Fruit fly (Drosophila melanogaster) whole organism, embryonic: ENCODE results near the gene CG15337.

Experiments
- Adf1 ChIP-seq: fragments of 200-800 bp; sonication (Bioruptor generic); IDR thresholded peaks from 2 replicates; pipeline ENCODE4 v1.3.6; 2022; ENCODE audit warnings: missing biosample characterization, missing genetic modification characterization
- Aef1 ChIP-seq: fragments of 200-800 bp; sonication (Bioruptor generic); IDR thresholded peaks from 3 replicates; pipeline ENCODE4 v1.3.6; 2022; ENCODE audit warnings: missing biosample characterization, missing genetic modification characterization
- Antp ChIP-seq: fragments of 200-800 bp; sonication (Bioruptor generic); optimal IDR thresholded peaks from 3 replicates; lab custom pipeline; 2016; ENCODE audit warnings: missing biosample characterization, missing genetic modification characterization
- Atf6 ChIP-seq: fragments of 200-800 bp; sonication (Bioruptor generic); IDR thresholded peaks from 2 replicates; pipeline ENCODE4 v1.3.6; 2022; ENCODE audit warnings: missing biosample characterization, missing genetic modification characterization
- Bdp1 ChIP-seq: fragments of 200-800 bp; sonication (Bioruptor generic); optimal IDR thresholded peaks from 3 replicates; lab custom pipeline; 2016; ENCODE audit warnings: missing biosample characterization, missing genetic modification characterization
- CG11093 ChIP-seq: fragments of 200-800 bp; sonication (Bioruptor generic); IDR thresholded peaks from 3 replicates; pipeline ENCODE4 v1.3.6; 2022; ENCODE audit warnings: missing biosample characterization, missing genetic modification characterization
- CG11247 ChIP-seq: fragments of 200-800 bp; sonication (Bioruptor generic); IDR thresholded peaks from 2 replicates; pipeline ENCODE4 v1.3.6; 2022; ENCODE audit warnings: missing biosample characterization, missing genetic modification characterization
- CG11456 ChIP-seq: fragments of 200-800 bp; sonication (Bioruptor generic); IDR thresholded peaks from 3 replicates; pipeline ENCODE4 v1.3.6; 2022; ENCODE audit warnings: missing biosample characterization, missing genetic modification characterization
- CG11504 ChIP-seq: fragments of 200-800 bp; sonication (Bioruptor generic); optimal IDR thresholded peaks from 3 replicates; lab custom pipeline; 2019; ENCODE audit warnings: missing biosample characterization, mild to moderate bottlenecking, missing genetic modification characterization, moderate library complexity
- CG13624 ChIP-seq: fragments of 200-800 bp; sonication (Bioruptor generic); optimal IDR thresholded peaks from 2 replicates; lab custom pipeline; 2016; ENCODE audit warnings: missing biosample characterization, missing genetic modification characterization
- CG3163 ChIP-seq: fragments of 200-800 bp; sonication (Bioruptor generic); optimal IDR thresholded peaks from 3 replicates; lab custom pipeline; 2016; ENCODE audit warnings: missing biosample characterization, missing genetic modification characterization
- CG32532 ChIP-seq: fragments of 200-800 bp; sonication (Bioruptor generic); IDR thresholded peaks from 2 replicates; pipeline ENCODE4 v1.3.6; 2022; ENCODE audit warnings: missing biosample characterization, missing genetic modification characterization
- CG34422 ChIP-seq: fragments of 200-800 bp; sonication (Bioruptor generic); IDR thresholded peaks from 3 replicates; pipeline ENCODE4 v1.3.6; 2022; ENCODE audit warnings: missing biosample characterization, missing genetic modification characterization
- CG43689 ChIP-seq: fragments of 200-800 bp; sonication (Bioruptor generic); IDR thresholded peaks from 2 replicates; pipeline ENCODE4 v1.3.6; 2022; ENCODE audit warnings: missing biosample characterization, missing genetic modification characterization
- CG6175 ChIP-seq: fragments of 200-800 bp; sonication (Bioruptor generic); IDR thresholded peaks from 3 replicates; pipeline ENCODE4 v1.3.6; 2022; ENCODE audit warnings: missing biosample characterization, missing genetic modification characterization
- CG6272 ChIP-seq: fragments of 200-800 bp; sonication (Bioruptor generic); IDR thresholded peaks from 2 replicates; pipeline ENCODE4 v1.3.6; 2022; ENCODE audit warnings: missing biosample characterization, missing genetic modification characterization
- CG8765 ChIP-seq: fragments of 200-800 bp; sonication (Bioruptor generic); IDR thresholded peaks from 2 replicates; pipeline ENCODE4 v1.3.6; 2022; ENCODE audit warnings: missing biosample characterization, missing genetic modification characterization
- CG9876 ChIP-seq: fragments of 200-800 bp; sonication (Bioruptor generic); optimal IDR thresholded peaks from 2 replicates; lab custom pipeline; 2016; ENCODE audit warnings: missing biosample characterization, missing genetic modification characterization
- Dbx ChIP-seq: fragments of 200-800 bp; sonication (Bioruptor generic); IDR thresholded peaks from 3 replicates; pipeline ENCODE4 v1.3.6; 2022; ENCODE audit warnings: missing biosample characterization, missing genetic modification characterization
- Deaf1 ChIP-seq: fragments of 200-800 bp; optimal IDR thresholded peaks from 3 replicates; lab custom pipeline; 2019; ENCODE audit warnings: missing biosample characterization, mild to moderate bottlenecking, missing genetic modification characterization, moderate library complexity
- Eip74EF ChIP-seq, 2 experiments: fragments of 200-800 bp in 1 of 2; fragments of >200 bp in 1 of 2; sonication (Bioruptor generic) in 1 of 2; optimal IDR thresholded peaks; 2 replicates each; lab custom pipeline; 2017 to 2019; ENCODE audit warnings: missing biosample characterization in 2 of 2, missing genetic modification characterization in 2 of 2, mild to moderate bottlenecking in 1 of 2, moderate library complexity in 1 of 2
- Fer1 ChIP-seq: fragments of 200-800 bp; sonication (Bioruptor generic); optimal IDR thresholded peaks from 2 replicates; lab custom pipeline; 2017; ENCODE audit warnings: missing biosample characterization, mild to moderate bottlenecking, missing genetic modification characterization
- Fer3 ChIP-seq: fragments of 200-800 bp; sonication (Bioruptor generic); optimal IDR thresholded peaks from 2 replicates; lab custom pipeline; 2018; ENCODE audit warnings: missing biosample characterization, mild to moderate bottlenecking, missing genetic modification characterization, moderate library complexity
- HmgD ChIP-seq: fragments of 200-800 bp; sonication (Bioruptor generic); optimal IDR thresholded peaks from 3 replicates; lab custom pipeline; 2016; ENCODE audit warnings: missing biosample characterization, missing genetic modification characterization
- Jarid2 ChIP-seq: fragments of 200-800 bp; sonication (Bioruptor generic); optimal IDR thresholded peaks from 3 replicates; lab custom pipeline; 2017; ENCODE audit warnings: mild to moderate bottlenecking, missing biosample characterization, missing genetic modification reagents, missing genetic modification characterization
- Myb ChIP-seq: fragments of 200-800 bp; sonication (Bioruptor generic); optimal IDR thresholded peaks from 2 replicates; lab custom pipeline; 2016; ENCODE audit warnings: missing biosample characterization, missing genetic modification characterization
- Rfx ChIP-seq: fragments of 200-800 bp; sonication (Bioruptor generic); IDR thresholded peaks from 2 replicates; pipeline ENCODE4 v1.3.6; 2022; ENCODE audit warnings: missing biosample characterization, missing genetic modification characterization
- Rx ChIP-seq: fragments of 200-800 bp; sonication (Bioruptor generic); IDR thresholded peaks from 2 replicates; pipeline ENCODE4 v1.3.6; 2022; ENCODE audit warnings: missing biosample characterization, missing genetic modification characterization
- Side ChIP-seq: fragments of 200-800 bp; sonication (Bioruptor generic); optimal IDR thresholded peaks from 2 replicates; lab custom pipeline; 2016; ENCODE audit warnings: missing biosample characterization, missing genetic modification characterization
- Stat92E ChIP-seq, 3 experiments: fragments of >200 bp in 2 of 3; fragments of 200-800 bp in 1 of 3; sonication (Bioruptor generic) in 1 of 3; optimal IDR thresholded peaks; 2 replicates each; lab custom pipeline; 2017 to 2019; ENCODE audit warnings: missing biosample characterization in 3 of 3, missing genetic modification characterization in 3 of 3, mild to moderate bottlenecking in 1 of 3, moderate library complexity in 1 of 3
- amos ChIP-seq: fragments of 200-800 bp; sonication (Bioruptor generic); IDR thresholded peaks from 2 replicates; pipeline ENCODE4 v1.3.6; 2022; ENCODE audit warnings: missing biosample characterization, missing genetic modification characterization; ENCODE audit not compliant: partially characterized antibody
- ase ChIP-seq: fragments of 200-800 bp; sonication (Bioruptor generic); IDR thresholded peaks from 3 replicates; pipeline ENCODE4 v1.3.6; 2022; ENCODE audit warnings: missing biosample characterization, missing genetic modification characterization
- cwo ChIP-seq: fragments of 200-800 bp; sonication (Bioruptor generic); optimal IDR thresholded peaks from 3 replicates; lab custom pipeline; 2017; ENCODE audit warnings: missing biosample characterization, missing genetic modification characterization, mild to moderate bottlenecking, moderate library complexity, missing genetic modification reagents
- ftz-f1 ChIP-seq: fragments of 200-800 bp; sonication (Bioruptor generic); optimal IDR thresholded peaks from 2 replicates; lab custom pipeline; 2016; ENCODE audit warnings: missing biosample characterization, missing genetic modification characterization
- gcm ChIP-seq: fragments of 200-800 bp; sonication (Bioruptor generic); optimal IDR thresholded peaks from 2 replicates; lab custom pipeline; 2019; ENCODE audit warnings: missing biosample characterization, mild to moderate bottlenecking, missing genetic modification characterization, moderate library complexity
- gfzf ChIP-seq: fragments of 200-800 bp; sonication (Bioruptor generic); optimal IDR thresholded peaks from 2 replicates; lab custom pipeline; 2016; ENCODE audit warnings: missing biosample characterization, mild to moderate bottlenecking, missing genetic modification characterization, moderate library complexity
- kni ChIP-seq: fragments of 200-800 bp; sonication (Bioruptor generic); optimal IDR thresholded peaks from 3 replicates; lab custom pipeline; 2017; ENCODE audit warnings: mild to moderate bottlenecking, missing biosample characterization, missing genetic modification reagents, missing genetic modification characterization
- lbe ChIP-seq: fragments of 200-800 bp; sonication (Bioruptor generic); optimal IDR thresholded peaks from 2 replicates; lab custom pipeline; 2016; ENCODE audit warnings: missing biosample characterization, mild to moderate bottlenecking, missing genetic modification characterization
- mirr ChIP-seq: fragments of 200-800 bp; sonication (Bioruptor generic); optimal IDR thresholded peaks from 3 replicates; lab custom pipeline; 2018; ENCODE audit warnings: missing biosample characterization, mild to moderate bottlenecking, missing genetic modification characterization
- pb ChIP-seq: fragments of 200-800 bp; sonication (Bioruptor generic); optimal IDR thresholded peaks from 3 replicates; lab custom pipeline; 2016; ENCODE audit warnings: missing biosample characterization, missing genetic modification characterization
- repo ChIP-seq: fragments of 200-800 bp; sonication (Bioruptor generic); optimal IDR thresholded peaks from 2 replicates; lab custom pipeline; 2016; ENCODE audit warnings: missing biosample characterization, missing genetic modification characterization
- rib ChIP-seq: fragments of 200-800 bp; sonication (Bioruptor generic); IDR thresholded peaks from 2 replicates; pipeline ENCODE4 v1.3.6; 2022; ENCODE audit warnings: missing biosample characterization, missing genetic modification characterization
- slbo ChIP-seq: fragments of 200-800 bp; sonication (Bioruptor generic); IDR thresholded peaks from 2 replicates; pipeline ENCODE4 v1.3.6; 2022; ENCODE audit warnings: missing biosample characterization, missing genetic modification characterization
- sqz ChIP-seq: fragments of 200-800 bp; sonication (Bioruptor generic); optimal IDR thresholded peaks from 3 replicates; lab custom pipeline; 2018; ENCODE audit warnings: missing biosample characterization, mild to moderate bottlenecking, missing genetic modification characterization
- sr ChIP-seq: fragments of 200-800 bp; sonication (Bioruptor generic); IDR thresholded peaks from 3 replicates; pipeline ENCODE4 v1.3.6; 2022; ENCODE audit warnings: missing biosample characterization, missing genetic modification characterization
- toy ChIP-seq: fragments of 200-800 bp; sonication (Bioruptor generic); IDR thresholded peaks from 2 replicates; pipeline ENCODE4 v1.3.6; 2022; ENCODE audit warnings: missing biosample characterization, missing genetic modification characterization
- ttk ChIP-seq: fragments of 200-800 bp; sonication (Bioruptor generic); IDR thresholded peaks from 2 replicates; pipeline ENCODE4 v2.1.2; 2022; ENCODE audit warnings: missing biosample characterization, missing genetic modification characterization
- unc-4 ChIP-seq: fragments of 200-800 bp; sonication (Bioruptor generic); IDR thresholded peaks from 2 replicates; pipeline ENCODE4 v1.3.6; 2022; ENCODE audit warnings: missing biosample characterization, missing genetic modification characterization; ENCODE audit not compliant: partially characterized antibody
- vvl ChIP-seq: fragments of 200-800 bp; sonication (Bioruptor generic); IDR thresholded peaks from 2 replicates; pipeline ENCODE4 v1.3.6; 2022; ENCODE audit warnings: missing biosample characterization, missing genetic modification characterization

The CG15337 gene

dm6 chrX:8193017-8193556 lies 33.2 kb downstream of the CG15337 start (continued):
- TF ChIP-seq cwo (GFP tag; lab: Kevin White, UChicago) (peak; percentile 73), Atf6 (GFP tag; lab: Robert Waterston, UW) (0 out of 2 replicates have a peak, but pooled peaks have one; percentile 23), Aef1 (GFP tag; lab: Robert Waterston, UW) (peak; percentile 43; the same call in 2 of the 3 replicates), mirr (GFP tag; lab: Kevin White, UChicago) (peak; percentile 5), gfzf (no peak), Bdp1 (GFP tag; lab: Kevin White, UChicago) (no peak), sqz (GFP tag; lab: Kevin White, UChicago) (no peak), CG13624 (GFP tag; lab: Kevin White, UChicago) (peak; percentile 51), ase (GFP tag; lab: Robert Waterston, UW) (0 out of 3 replicates have a peak, but pooled peaks have one; percentile 19), Dbx (GFP tag; lab: Robert Waterston, UW) (peak; percentile 30; the same call in 1 of the 3 replicates), vvl (GFP tag; lab: Robert Waterston, UW) (peak; percentile 51; the same call in 1 of the 2 replicates), HmgD (peak; percentile 4), CG32532 (GFP tag; lab: Robert Waterston, UW) (0 out of 2 replicates have a peak, but pooled peaks have one; percentile 30), pb (GFP tag; lab: Kevin White, UChicago) (no peak), gcm (GFP tag; lab: Kevin White, UChicago) (no peak), unc-4 (GFP tag; lab: Robert Waterston, UW) (peak; percentile 21; the same call in 1 of the 2 replicates), toy (no peak), CG43689 (GFP tag; lab: Robert Waterston, UW) (no peak), lbe (no peak), CG9876 (no peak), sr (peak; percentile 80), CG34422 (GFP tag; lab: Robert Waterston, UW) (peak; percentile 58; the same call in 1 of the 3 replicates), CG3163 (GFP tag; lab: Kevin White, UChicago) (peak; percentile 90), CG8765 (GFP tag; lab: Robert Waterston, UW) (0 out of 2 replicates have a peak, but pooled peaks have one; percentile 7), CG6175 (peak; percentile 85; the same call in 2 of the 3 replicates), repo (GFP tag; lab: Kevin White, UChicago) (no peak), slbo (GFP tag; lab: Robert Waterston, UW) (no peak), Deaf1 (tag; lab: Kevin White, UChicago) (peak; percentile 54), CG11456 (GFP tag; lab: Robert Waterston, UW) (peak; percentile 70; the same call in 2 of the 3 replicates), kni (peak; percentile 69), CG11093 (GFP tag; lab: Robert Waterston, UW) (0 out of 3 replicates have a peak, but pooled peaks have one; percentile 29), Antp (peak; percentile 19), Myb (GFP tag; lab: Kevin White, UChicago) (peak; percentile 41), ttk (GFP tag; lab: Robert Waterston, UW) (no peak), Rfx (GFP tag; lab: Robert Waterston, UW) (peak; percentile 46), CG6272 (GFP tag; lab: Robert Waterston, UW) (0 out of 2 replicates have a peak, but pooled peaks have one; percentile 6), ftz-f1 (GFP tag; lab: Kevin White, UChicago) (peak; percentile 63), CG11504 (tag; lab: Kevin White, UChicago) (peak; percentile 11), Jarid2 (peak; percentile 95), Fer1 (GFP tag; lab: Kevin White, UChicago) (peak; percentile 19), Rx (no peak), Side (no peak), Stat92E (GFP tag; optimal IDR thresholded peaks at IDR 0.05; lab: Kevin White, UChicago) (peak in 1 of 3 experiments; percentile 4), Eip74EF (GFP tag; optimal IDR thresholded peaks at IDR 0.05; lab: Kevin White, UChicago) (peak in 1 of 2 experiments; percentile 29), Adf1 (GFP tag; lab: Robert Waterston, UW) (peak; percentile 88), rib (GFP tag; lab: Robert Waterston, UW) (peak; percentile 45; the same call in 1 of the 2 replicates), Fer3 (tag; lab: Kevin White, UChicago) (no peak), CG11247 (no peak), amos (GFP tag; lab: Robert Waterston, UW) (peak; percentile 39; the same call in 1 of the 2 replicates)
